Worm (Caenorhabditis elegans) whole organism, L4/young adult: ENCODE results near the gene R05G6.5.
A peak's percentile ranks its signal among the peaks of the same experiment; 100 is the strongest.

Experiments
- W03F9.2 ChIP-seq: fragments of 150-350 bp; optimal IDR thresholded peaks from 2 replicates; lab custom pipeline; 2014; ENCODE audit warnings: missing biosample characterization, missing genetic modification characterization
- dao-5 ChIP-seq: sonication (generic microtip); optimal IDR thresholded peaks from 2 replicates; lab custom pipeline; 2016; ENCODE audit warnings: missing genotype, missing genetic modification characterization, moderate library complexity, missing compliant biosample characterization
- him-1 ChIP-seq: sonication (generic microtip); optimal IDR thresholded peaks from 2 replicates; lab custom pipeline; 2016; ENCODE audit warnings: missing genotype, missing genetic modification reagents, missing genetic modification characterization, missing compliant biosample characterization

ce11 chrIV:7552958-7553553 is 44.9 kb downstream of the R05G6.5 start, which contains the start of gene dif-1:
- no peak for TF ChIP-seq dao-5 (tag; lab: Kevin White, UChicago)
- TF ChIP-seq W03F9.2, result peak; percentile 52
- TF ChIP-seq him-1 (tag; lab: Kevin White, UChicago), result no peak
